Worm (Caenorhabditis elegans) whole organism, L4/young adult: ENCODE data around the gene bre-1.

ENCODE experiments used
- W03F9.2 ChIP-seq: fragments of 150-350 bp; optimal IDR thresholded peaks from 2 replicates; lab custom pipeline; 2014; ENCODE audit warnings: missing biosample characterization, missing genetic modification characterization
- dao-5 ChIP-seq: sonication (generic microtip); optimal IDR thresholded peaks from 2 replicates; lab custom pipeline; 2016; ENCODE audit warnings: missing genotype, missing genetic modification characterization, moderate library complexity, missing compliant biosample characterization
- him-1 ChIP-seq: sonication (generic microtip); optimal IDR thresholded peaks from 2 replicates; lab custom pipeline; 2016; ENCODE audit warnings: missing genotype, missing genetic modification reagents, missing genetic modification characterization, missing compliant biosample characterization

Gene bre-1

ce11 chrIV:8986761-8987316, at the start of gene bre-1:
TSS of gene bre-1 (plus strand) at chrIV:8987266.
- TF ChIP-seq W03F9.2 (tag; lab: Kevin White, UChicago), result no peak
- no peak for TF ChIP-seq him-1
- no peak for TF ChIP-seq dao-5 (tag; lab: Kevin White, UChicago)

ce11 chrIV:8943430-8943829, 43.6 kb upstream of the bre-1 start:
- TF ChIP-seq dao-5 (tag; lab: Kevin White, UChicago), result no peak
- TF ChIP-seq him-1, result no peak
- no peak for TF ChIP-seq W03F9.2 (tag; lab: Kevin White, UChicago)

ce11 chrIV:8947146-8947545, 39.9 kb upstream of the bre-1 start:
- TF ChIP-seq him-1 (no peak), dao-5 (tag; lab: Kevin White, UChicago) (no peak), W03F9.2 (tag; lab: Kevin White, UChicago) (no peak)

ce11 chrIV:8949078-8950039, 37.7 kb upstream of the bre-1 start:
- TF ChIP-seq W03F9.2 (tag; lab: Kevin White, UChicago) (peak; percentile 37), him-1 (no peak), dao-5 (tag; lab: Kevin White, UChicago) (no peak)

ce11 chrIV:8951953-8952567, 35.0 kb upstream of the bre-1 start:
- TF ChIP-seq W03F9.2 (tag; lab: Kevin White, UChicago) (no peak), him-1 (no peak), dao-5 (tag; lab: Kevin White, UChicago) (no peak)

ce11 chrIV:8954126-8954525, 32.9 kb upstream of the bre-1 start:
- TF ChIP-seq him-1 (no peak), dao-5 (tag; lab: Kevin White, UChicago) (no peak), W03F9.2 (tag; lab: Kevin White, UChicago) (no peak)

ce11 chrIV:8956189-8956588, 30.9 kb upstream of the bre-1 start, which contains the start of gene tpra-1:
TSS of gene tpra-1 (plus strand) at chrIV:8956489.
- TF ChIP-seq dao-5 (tag; lab: Kevin White, UChicago) (no peak), him-1 (no peak), W03F9.2 (tag; lab: Kevin White, UChicago) (no peak)

- TF ChIP-seq W03F9.2 (tag; lab: Kevin White, UChicago), result no peak
- no peak for TF ChIP-seq him-1
- TF ChIP-seq dao-5 (tag; lab: Kevin White, UChicago), result no peak
These were observed 21.2 kb upstream of the bre-1 start, which contains the start of gene C53B4.2 for ce11 chrIV:8965883-8966282. TSS of gene C53B4.2 (plus strand) at chrIV:8966183.

- TF ChIP-seq him-1, result no peak
- TF ChIP-seq dao-5 (tag; lab: Kevin White, UChicago), result no peak
- TF ChIP-seq W03F9.2 (tag; lab: Kevin White, UChicago), result no peak
These were observed 19.1 kb upstream of the bre-1 start, which contains the start of gene suex-2 for ce11 chrIV:8967990-8968389. TSS of gene suex-2 (plus strand) at chrIV:8968290.

- no peak for TF ChIP-seq dao-5 (tag; lab: Kevin White, UChicago)
- peak; percentile 73 for TF ChIP-seq him-1
- peak; percentile 18 for TF ChIP-seq W03F9.2 (tag; lab: Kevin White, UChicago)
These were observed 13.7 kb upstream of the bre-1 start, which contains the start of gene C53B4.3 for ce11 chrIV:8973249-8973958. TSS of gene C53B4.3 (minus strand) at chrIV:8973712.

- no peak for TF ChIP-seq dao-5 (tag; lab: Kevin White, UChicago)
- no peak for TF ChIP-seq him-1
- no peak for TF ChIP-seq W03F9.2 (tag; lab: Kevin White, UChicago)
These were observed 12.3 kb upstream of the bre-1 start for ce11 chrIV:8974543-8975330.

ce11 chrIV:8975331-8975625, 11.8 kb upstream of the bre-1 start, which contains the start of gene pdzd-8:
TSS of gene pdzd-8 (plus strand) at chrIV:8975526.
- TF ChIP-seq W03F9.2 (tag; lab: Kevin White, UChicago) (no peak), him-1 (no peak), dao-5 (tag; lab: Kevin White, UChicago) (no peak)
